Fruit fly (Drosophila melanogaster) whole organism, prepupa: ENCODE data around the gene CG12502.

Experiments used
- CG10631 ChIP-seq: fragments of 200-800 bp; sonication (Bioruptor generic); optimal IDR thresholded peaks from 2 replicates; lab custom pipeline; 2016; ENCODE audit warnings: missing biosample characterization, missing genetic modification characterization
- CG10669 ChIP-seq: fragments of 200-800 bp; sonication (Bioruptor generic); optimal IDR thresholded peaks from 3 replicates; lab custom pipeline; 2018; ENCODE audit warnings: missing biosample characterization, mild to moderate bottlenecking, missing genetic modification characterization, moderate library complexity
- CG11294 ChIP-seq: fragments of 200-800 bp; sonication (Bioruptor generic); IDR thresholded peaks from 2 replicates; pipeline ENCODE4 v1.3.6; 2022; ENCODE audit warnings: missing biosample characterization, missing genetic modification characterization
- CG11762 ChIP-seq: fragments of 200-800 bp; sonication (Bioruptor generic); optimal IDR thresholded peaks from 3 replicates; lab custom pipeline; 2016; ENCODE audit warnings: missing biosample characterization, missing genetic modification characterization; ENCODE audit not compliant: insufficient read depth
- CG11902 ChIP-seq: fragments of 200-800 bp; sonication (Bioruptor generic); optimal IDR thresholded peaks from 3 replicates; lab custom pipeline; 2016; ENCODE audit warnings: missing biosample characterization, missing genetic modification characterization
- CG15336 ChIP-seq: fragments of 200-800 bp; sonication (Bioruptor generic); IDR thresholded peaks from 2 replicates; pipeline ENCODE4 v1.3.6; 2022; ENCODE audit warnings: missing biosample characterization, missing genetic modification characterization
- CG1621 ChIP-seq: fragments of 200-800 bp; sonication (Bioruptor generic); optimal IDR thresholded peaks from 3 replicates; lab custom pipeline; 2018; ENCODE audit warnings: missing biosample characterization, mild to moderate bottlenecking, missing genetic modification characterization
- CG32006 ChIP-seq: fragments of 200-800 bp; sonication (Bioruptor generic); optimal IDR thresholded peaks from 3 replicates; lab custom pipeline; 2017; ENCODE audit warnings: missing biosample characterization, mild to moderate bottlenecking, missing genetic modification characterization
- CG34406 ChIP-seq: fragments of 200-800 bp; sonication (Bioruptor generic); optimal IDR thresholded peaks from 3 replicates; lab custom pipeline; 2016; ENCODE audit warnings: missing biosample characterization, missing genetic modification characterization
- CG3919 ChIP-seq: fragments of 200-800 bp; sonication (Bioruptor generic); optimal IDR thresholded peaks from 3 replicates; lab custom pipeline; 2016; ENCODE audit warnings: missing biosample characterization, missing genetic modification characterization
- CG6163 ChIP-seq: fragments of 200-800 bp; sonication (Bioruptor generic); IDR thresholded peaks from 3 replicates; pipeline ENCODE4 v1.3.6; 2022; ENCODE audit warnings: missing biosample characterization, missing genetic modification characterization
- CG6276 ChIP-seq: fragments of 200-800 bp; sonication (Bioruptor generic); optimal IDR thresholded peaks from 2 replicates; lab custom pipeline; 2017; ENCODE audit warnings: missing biosample characterization, mild to moderate bottlenecking, missing genetic modification characterization
- CG6792 ChIP-seq: fragments of 200-800 bp; sonication (Bioruptor generic); optimal IDR thresholded peaks from 3 replicates; lab custom pipeline; 2016; ENCODE audit warnings: missing biosample characterization, missing genetic modification characterization
- CG6808 ChIP-seq: fragments of 200-800 bp; sonication (Bioruptor generic); optimal IDR thresholded peaks from 3 replicates; lab custom pipeline; 2017; ENCODE audit warnings: missing biosample characterization, missing genetic modification characterization, mild to moderate bottlenecking, moderate library complexity, missing genetic modification reagents
- CG6854 ChIP-seq: fragments of 200-800 bp; sonication (Bioruptor generic); optimal IDR thresholded peaks from 2 replicates; lab custom pipeline; 2017; ENCODE audit warnings: missing biosample characterization, mild to moderate bottlenecking, missing genetic modification characterization
- CG7368 ChIP-seq: fragments of 200-800 bp; sonication (Bioruptor generic); optimal IDR thresholded peaks from 3 replicates; lab custom pipeline; 2016; ENCODE audit warnings: missing biosample characterization, missing genetic modification characterization
- CG8119 ChIP-seq: fragments of 200-800 bp; sonication (Bioruptor generic); IDR thresholded peaks from 3 replicates; pipeline ENCODE4 v1.3.6; 2022; ENCODE audit warnings: missing biosample characterization, missing genetic modification characterization
- CG8319 ChIP-seq: fragments of 200-800 bp; sonication (Bioruptor generic); optimal IDR thresholded peaks from 3 replicates; lab custom pipeline; 2016; ENCODE audit warnings: missing biosample characterization, missing genetic modification characterization
- CG9139 ChIP-seq: fragments of 200-800 bp; sonication (Bioruptor generic); optimal IDR thresholded peaks from 3 replicates; lab custom pipeline; 2017; ENCODE audit warnings: missing biosample characterization, mild to moderate bottlenecking, missing genetic modification characterization
- Eip75B ChIP-seq: fragments of 200-800 bp; sonication (Bioruptor generic); optimal IDR thresholded peaks from 3 replicates; lab custom pipeline; 2016; ENCODE audit warnings: missing biosample characterization, missing genetic modification characterization
- Eip78C ChIP-seq: fragments of 200-800 bp; sonication (Bioruptor generic); peaks from one replicate; lab custom pipeline; 2016; ENCODE audit warnings: missing biosample characterization, missing genetic modification characterization
- Gug ChIP-seq: fragments of 200-800 bp; sonication (Bioruptor generic); IDR thresholded peaks from 2 replicates; pipeline ENCODE4 v1.3.6; 2022; ENCODE audit warnings: missing biosample characterization, missing genetic modification characterization
- Hr38 ChIP-seq: sonication (Bioruptor generic); optimal IDR thresholded peaks from 2 replicates; lab custom pipeline; 2016; ENCODE audit warnings: missing biosample characterization, missing genetic modification characterization
- Hr4 ChIP-seq: fragments of 200-800 bp; sonication (Bioruptor generic); optimal IDR thresholded peaks from 3 replicates; lab custom pipeline; 2016; ENCODE audit warnings: missing biosample characterization, missing genetic modification characterization
- Lpt ChIP-seq: fragments of 200-800 bp; sonication (Bioruptor generic); optimal IDR thresholded peaks from 3 replicates; lab custom pipeline; 2016; ENCODE audit warnings: missing biosample characterization, missing genetic modification characterization
- Sox102F ChIP-seq: fragments of 200-800 bp; sonication (Bioruptor generic); optimal IDR thresholded peaks from 2 replicates; lab custom pipeline; 2016; ENCODE audit warnings: missing biosample characterization, mild to moderate bottlenecking, missing genetic modification characterization
- achi ChIP-seq: fragments of 200-800 bp; sonication (Bioruptor generic); optimal IDR thresholded peaks from 3 replicates; lab custom pipeline; 2016; ENCODE audit warnings: missing biosample characterization, missing genetic modification characterization
- acj6 ChIP-seq: fragments of 200-800 bp; sonication (Bioruptor generic); optimal IDR thresholded peaks from 3 replicates; lab custom pipeline; 2016; ENCODE audit warnings: missing biosample characterization, missing genetic modification characterization
- cyc ChIP-seq: fragments of 200-800 bp; sonication (Bioruptor generic); optimal IDR thresholded peaks from 3 replicates; lab custom pipeline; 2016; ENCODE audit warnings: missing biosample characterization, missing genetic modification characterization
- dsx ChIP-seq: fragments of 200-800 bp; optimal IDR thresholded peaks from 3 replicates; lab custom pipeline; 2019; ENCODE audit warnings: missing biosample characterization, mild to moderate bottlenecking, missing genetic modification characterization, moderate library complexity; ENCODE audit not compliant: poor library complexity, severe bottlenecking
- esn ChIP-seq: fragments of 200-800 bp; sonication (Bioruptor generic); optimal IDR thresholded peaks from 2 replicates; lab custom pipeline; 2016; ENCODE audit warnings: missing biosample characterization, mild to moderate bottlenecking, missing genetic modification characterization, moderate library complexity
- fkh ChIP-seq: fragments of 200-800 bp; sonication (Bioruptor generic); optimal IDR thresholded peaks from 3 replicates; lab custom pipeline; 2017; ENCODE audit warnings: missing biosample characterization, mild to moderate bottlenecking, missing genetic modification characterization, moderate library complexity
- net ChIP-seq: fragments of 200-800 bp; sonication (Bioruptor generic); optimal IDR thresholded peaks from 3 replicates; lab custom pipeline; 2016; ENCODE audit warnings: missing biosample characterization, missing genetic modification characterization
- salr ChIP-seq, 2 experiments: fragments of 200-800 bp; sonication (Bioruptor generic); optimal IDR thresholded peaks; 3 replicates each; lab custom pipeline; 2016 to 2018; ENCODE audit warnings: missing biosample characterization in 2 of 2, missing genetic modification characterization in 2 of 2, mild to moderate bottlenecking in 1 of 2
- spab ChIP-seq: fragments of 200-800 bp; sonication (Bioruptor generic); optimal IDR thresholded peaks from 2 replicates; lab custom pipeline; 2017; ENCODE audit warnings: missing biosample characterization, mild to moderate bottlenecking, missing genetic modification characterization, missing genetic modification reagents
- ss ChIP-seq, 2 experiments: fragments of 200-800 bp; sonication (Bioruptor generic); optimal IDR thresholded peaks; 2 replicates in 1 of 2; 3 replicates in 1 of 2; lab custom pipeline; 2017 to 2018; ENCODE audit warnings: mild to moderate bottlenecking in 2 of 2, missing biosample characterization in 2 of 2, missing genetic modification characterization in 2 of 2, moderate library complexity in 1 of 2
- svp ChIP-seq: fragments of 200-800 bp; sonication (Bioruptor generic); peaks from one replicate; lab custom pipeline; 2016; ENCODE audit warnings: missing biosample characterization, missing genetic modification characterization
- topi ChIP-seq: fragments of 200-800 bp; sonication (Bioruptor generic); optimal IDR thresholded peaks from 3 replicates; lab custom pipeline; 2016; ENCODE audit warnings: missing biosample characterization, missing genetic modification characterization

CG12502 gene

dm6 chr3L:851061-851460 is 14.1 kb upstream of the CG12502 start, which contains the start of gene Dci (continued):
- peak; percentile 21; the same call in 1 of the 2 replicates for TF ChIP-seq CG11294 (GFP tag; lab: Robert Waterston, UW)
- TF ChIP-seq CG10669 (GFP tag; lab: Kevin White, UChicago): no peak
- peak; percentile 58 for TF ChIP-seq Eip75B (GFP tag; lab: Kevin White, UChicago)
- peak; percentile 72 for TF ChIP-seq CG10631 (GFP tag; lab: Kevin White, UChicago)
- TF ChIP-seq net: no peak
- no peak for TF ChIP-seq Gug (GFP tag; lab: Robert Waterston, UW)
- TF ChIP-seq CG11902 (GFP tag; lab: Kevin White, UChicago): peak; percentile 13
- peak; percentile 56 for TF ChIP-seq dsx (GFP tag; lab: Kevin White, UChicago)
- no peak for TF ChIP-seq CG34406 (GFP tag; lab: Kevin White, UChicago)
- TF ChIP-seq Hr4: no peak
- TF ChIP-seq acj6 (GFP tag; lab: Kevin White, UChicago): peak; percentile 66
- TF ChIP-seq fkh (GFP tag; lab: Kevin White, UChicago): no peak
- TF ChIP-seq ss (GFP tag; optimal IDR thresholded peaks at IDR 0.05; lab: Kevin White, UChicago): no peak
- peak; percentile 71 for TF ChIP-seq cyc
- TF ChIP-seq CG8119 (GFP tag; lab: Robert Waterston, UW): no peak; the same call in 2 of the 3 replicates
- peak; percentile 2 for TF ChIP-seq CG1621
- TF ChIP-seq CG7368: peak; percentile 16
- TF ChIP-seq CG32006: peak; percentile 62
- TF ChIP-seq Lpt (GFP tag; lab: Kevin White, UChicago): no peak
- peak; percentile 35 for TF ChIP-seq CG8319 (GFP tag; lab: Kevin White, UChicago)
- TF ChIP-seq CG6808 (GFP tag; lab: Kevin White, UChicago): no peak
- TF ChIP-seq CG15336 (GFP tag; lab: Robert Waterston, UW): peak; percentile 57
- TF ChIP-seq CG9139 (GFP tag; lab: Kevin White, UChicago): no peak
- peak in 1 of 2 experiments; percentile 33 for TF ChIP-seq salr (GFP tag; optimal IDR thresholded peaks at IDR 0.05; lab: Kevin White, UChicago)
- TF ChIP-seq Hr38 (GFP tag; lab: Kevin White, UChicago): no peak
- TF ChIP-seq CG6276 (GFP tag; lab: Kevin White, UChicago): no peak
- TF ChIP-seq esn: peak; percentile 77
- TF ChIP-seq CG3919 (GFP tag; lab: Kevin White, UChicago): peak; percentile 60
- peak; percentile 48 for TF ChIP-seq CG6792 (GFP tag; lab: Kevin White, UChicago)
- TF ChIP-seq CG11762 (GFP tag; lab: Kevin White, UChicago): peak; percentile 40
- TF ChIP-seq spab (GFP tag; lab: Kevin White, UChicago): no peak
- TF ChIP-seq achi (GFP tag; lab: Kevin White, UChicago): peak; percentile 45
- peak; percentile 87 for TF ChIP-seq CG6163 (GFP tag; lab: Robert Waterston, UW)
- TF ChIP-seq, all 60 proteins: peak for 36

- TF ChIP-seq svp (GFP tag; lab: Kevin White, UChicago): peak; percentile 3
- no peak for TF ChIP-seq topi (GFP tag; lab: Kevin White, UChicago)
- TF ChIP-seq Eip78C (GFP tag; lab: Kevin White, UChicago): no peak
- TF ChIP-seq CG6854: no peak
- TF ChIP-seq Sox102F (GFP tag; lab: Kevin White, UChicago): no peak
These were observed 12.9 kb upstream of the CG12502 start for dm6 chr3L:852267-852666.
